Fruit fly (Drosophila melanogaster) ovary, adult (tissue): Measurements from ENCODE around the gene CG7950.

Source experiments
- CG17801 ChIP-seq: fragments of 200-800 bp; optimal IDR thresholded peaks from 2 replicates; lab custom pipeline; 2019; ENCODE audit warnings: missing biosample characterization, mild to moderate bottlenecking, missing genetic modification characterization, moderate library complexity; ENCODE audit not compliant: partially characterized antibody

Gene CG7950

DNA sequence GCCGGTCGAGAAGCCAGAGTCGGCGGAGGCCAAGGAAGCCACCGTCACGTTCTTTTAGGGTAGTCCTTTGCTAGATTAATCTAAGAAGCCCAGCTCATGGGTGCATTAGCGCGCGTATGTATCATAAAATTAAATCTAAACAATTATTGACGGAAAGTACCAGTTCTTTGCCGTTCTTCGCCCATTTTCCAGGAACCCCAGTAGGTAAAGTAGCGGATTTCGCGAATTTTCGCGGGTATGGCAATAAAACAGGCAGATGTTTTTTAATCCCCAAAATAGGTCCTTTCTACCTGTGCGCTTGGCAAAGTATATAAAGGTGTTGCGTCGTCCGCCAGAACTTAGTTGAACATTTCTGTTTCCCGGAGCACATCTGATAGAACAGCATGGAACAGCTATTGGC, 15.8 kb upstream of the CG7950 start:
- no peak for TF ChIP-seq CG17801 (GFP tag; lab: Kevin White, UChicago)

DNA sequence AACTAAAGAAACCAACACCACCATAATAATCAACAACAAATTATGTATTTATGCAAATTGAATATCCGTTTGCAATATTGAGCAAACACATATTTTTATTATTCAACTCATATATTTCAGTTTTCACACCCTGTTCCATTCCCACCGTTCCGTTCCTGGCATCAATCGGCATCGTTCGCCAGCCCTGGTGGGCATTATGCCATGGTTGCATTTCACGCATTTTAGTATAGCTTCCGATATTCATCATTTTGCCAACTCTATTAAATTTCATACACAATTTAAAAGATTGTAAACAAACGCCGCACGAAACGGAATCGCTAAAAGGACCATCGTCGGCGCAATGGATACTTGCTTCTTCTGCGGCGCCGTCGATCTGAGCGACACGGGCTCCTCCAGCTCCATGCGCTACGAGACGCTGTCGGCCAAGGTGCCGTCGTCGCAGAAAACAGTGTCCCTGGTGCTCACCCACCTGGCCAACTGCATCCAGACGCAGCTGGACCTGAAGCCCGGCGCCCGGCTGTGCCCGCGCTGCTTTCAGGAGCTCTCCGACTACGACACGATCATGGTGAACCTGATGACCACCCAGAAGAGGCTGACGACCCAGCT, 13.4 kb upstream of the CG7950 start, which contains the start of gene Sry-delta:
TSS of gene Sry-delta (plus strand) at position 203 of the 606 bp plus-strand sequence.
- TF ChIP-seq CG17801 (GFP tag; lab: Kevin White, UChicago): peak; percentile 68

dm6 chr3R:30046029-30047001, 10.3 kb upstream of the CG7950 start, which contains the start of the genes RpL32 and CG7943:
Gene RpL32 (minus strand): TSS chr3R:30046161.
Gene CG7943 (plus strand): TSS chr3R:30046470.
- TF ChIP-seq CG17801 (GFP tag; lab: Kevin White, UChicago): peak; percentile 95

DNA sequence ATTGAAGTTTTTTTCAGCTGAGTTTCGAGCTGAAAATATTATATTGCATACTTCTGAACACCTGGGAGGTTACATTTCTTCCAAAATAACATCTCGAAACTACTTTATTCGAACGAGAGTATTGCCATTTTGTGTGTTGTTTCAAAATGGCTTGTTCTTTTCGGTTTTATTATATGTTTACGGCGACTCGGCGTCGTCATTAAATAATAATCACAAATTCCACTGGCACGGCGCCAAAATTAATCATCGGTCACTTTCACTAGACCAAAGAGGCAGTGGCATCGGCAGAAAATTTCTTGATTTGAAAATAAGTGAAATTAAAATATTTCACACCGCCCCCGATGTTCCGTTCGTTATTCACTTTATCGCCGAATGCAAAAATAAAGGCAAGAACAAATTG, 6.2 kb upstream of the CG7950 start:
- TF ChIP-seq CG17801 (GFP tag; lab: Kevin White, UChicago): no peak

DNA sequence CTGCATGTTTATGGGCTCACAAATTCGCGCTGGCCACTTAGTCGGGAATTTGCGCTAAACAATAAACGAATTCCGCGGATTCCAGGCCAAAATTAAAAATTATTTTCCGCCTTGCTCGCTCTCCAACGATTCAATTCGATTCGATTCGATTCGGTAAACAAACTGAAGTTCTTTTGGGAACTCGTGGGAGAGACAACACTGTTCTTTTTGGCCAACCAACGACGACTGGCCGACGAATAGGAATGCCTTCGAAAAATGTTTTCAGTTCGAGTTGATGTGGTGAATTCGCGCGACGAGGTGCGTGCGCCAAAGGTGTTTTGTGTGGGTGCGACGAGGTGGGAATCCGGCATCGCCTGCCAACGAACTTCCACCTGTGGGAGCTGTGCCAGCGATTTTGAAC, 4.7 kb upstream of the CG7950 start, which contains the start of gene CG15528:
TSS of gene CG15528 (minus strand) at position 180 of the 400 bp plus-strand sequence.
- no peak for TF ChIP-seq CG17801 (GFP tag; lab: Kevin White, UChicago)

- peak; percentile 41 for TF ChIP-seq CG17801 (GFP tag; lab: Kevin White, UChicago)
These were observed 4.1 kb upstream of the CG7950 start, which contains the start of gene Jasper for dm6 chr3R:30052455-30053046. Gene Jasper (plus strand): TSS chr3R:30052514.

dm6 chr3R:30055915-30056544, 629 bp upstream of the CG7950 start, which contains the start of the genes Rpp14b and spn-A:
Gene Rpp14b (plus strand): TSS chr3R:30055957.
Gene spn-A (minus strand): TSS chr3R:30056037.
- peak; percentile 8 for TF ChIP-seq CG17801 (GFP tag; lab: Kevin White, UChicago)

dm6 chr3R:30058057-30058868, 1.6 kb downstream of the CG7950 start, which contains the start of gene sima:
Gene sima (plus strand): TSS chr3R:30058311.
- TF ChIP-seq CG17801 (GFP tag; lab: Kevin White, UChicago): peak; percentile 12

DNA sequence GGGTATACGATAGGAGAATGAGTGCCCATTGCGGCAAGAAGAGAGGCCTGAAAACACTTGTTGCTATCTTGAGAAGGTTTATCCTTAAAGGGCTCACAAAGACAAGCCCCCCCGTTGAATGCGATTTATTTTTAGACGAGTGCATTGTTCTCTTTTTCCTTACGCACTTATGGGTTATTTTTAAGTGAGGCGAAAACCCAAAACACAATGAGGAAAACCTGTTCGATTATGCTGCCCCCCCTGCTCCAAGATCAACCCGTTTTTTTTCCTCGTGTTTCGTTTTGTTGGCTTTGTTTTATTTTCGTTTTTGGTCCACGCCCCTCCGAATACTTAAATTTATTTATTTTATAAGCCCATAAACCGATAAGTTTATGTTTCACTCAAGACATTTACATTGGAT, 3.3 kb downstream of the CG7950 start:
- TF ChIP-seq CG17801 (GFP tag; lab: Kevin White, UChicago): no peak

- TF ChIP-seq CG17801 (GFP tag; lab: Kevin White, UChicago): no peak
These were observed 3.9 kb downstream of the CG7950 start for dm6 chr3R:30060451-30061153.

dm6 chr3R:30061154-30061482, 4.5 kb downstream of the CG7950 start:
- TF ChIP-seq CG17801 (GFP tag; lab: Kevin White, UChicago): peak; percentile 13

- TF ChIP-seq CG17801 (GFP tag; lab: Kevin White, UChicago): no peak
These were observed 5.3 kb downstream of the CG7950 start for dm6 chr3R:30061980-30062379.

DNA sequence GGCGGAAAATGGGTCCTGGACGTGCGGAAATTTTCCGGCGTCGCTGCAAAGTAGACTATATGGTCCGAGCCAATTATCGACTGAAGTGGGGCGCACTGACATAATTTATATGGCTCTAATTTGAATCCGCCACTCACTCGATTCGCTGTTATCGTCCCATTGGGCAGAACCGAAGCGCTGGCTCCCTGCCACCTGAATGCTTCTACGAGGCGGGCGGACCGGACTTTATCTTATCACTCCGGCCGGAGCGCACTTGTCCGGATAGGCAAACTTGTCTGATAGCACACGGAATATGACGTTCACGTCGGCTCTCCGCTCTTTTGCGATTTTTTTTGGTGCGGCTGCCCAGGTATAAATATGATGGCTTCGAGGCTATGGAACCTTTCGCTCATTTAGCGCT, 5.9 kb downstream of the CG7950 start:
- no peak for TF ChIP-seq CG17801 (GFP tag; lab: Kevin White, UChicago)
